Worm (Caenorhabditis elegans) whole organism, late embryonic: ENCODE results near the gene K10C2.12.

Experiments used
- C08G9.2 ChIP-seq: sonication (generic microtip); optimal IDR thresholded peaks from 2 replicates; lab custom pipeline; 2016; ENCODE audit warnings: mild to moderate bottlenecking, missing genetic modification characterization, moderate library complexity, missing compliant biosample characterization
- F13H6.1 ChIP-seq: sonication (generic microtip); optimal IDR thresholded peaks from 2 replicates; lab custom pipeline; 2016; ENCODE audit warnings: missing genetic modification characterization, missing compliant biosample characterization
- K09A11.1 ChIP-seq: sonication (generic microtip); optimal IDR thresholded peaks from 2 replicates; lab custom pipeline; 2017; ENCODE audit warnings: antibody characterized with exemption, mild to moderate bottlenecking, missing genetic modification characterization, missing compliant biosample characterization; ENCODE audit not compliant: insufficient read depth
- ceh-14 ChIP-seq: sonication (generic microtip); optimal IDR thresholded peaks from 2 replicates; lab custom pipeline; 2016; ENCODE audit warnings: missing genotype, missing genetic modification characterization, missing compliant biosample characterization
- ceh-19 ChIP-seq: fragments of 200-800 bp; sonication (Bioruptor generic); optimal IDR thresholded peaks from 2 replicates; lab custom pipeline; 2018; ENCODE audit warnings: mild to moderate bottlenecking, missing genetic modification characterization, missing compliant biosample characterization
- ceh-2 ChIP-seq: sonication (generic microtip); optimal IDR thresholded peaks from 2 replicates; lab custom pipeline; 2016; ENCODE audit warnings: missing genotype, missing genetic modification characterization, missing compliant biosample characterization
- ceh-30 ChIP-seq: fragments of 150-350 bp; optimal IDR thresholded peaks from 2 replicates; lab custom pipeline; 2014; ENCODE audit warnings: missing biosample characterization, missing genetic modification characterization
- ceh-31 ChIP-seq: sonication (generic microtip); optimal IDR thresholded peaks from 2 replicates; lab custom pipeline; 2016; ENCODE audit warnings: missing genetic modification characterization, missing compliant biosample characterization
- ceh-34 ChIP-seq: sonication (generic microtip); optimal IDR thresholded peaks from 2 replicates; lab custom pipeline; 2016; ENCODE audit warnings: mild to moderate bottlenecking, missing genetic modification characterization, missing compliant biosample characterization
- ceh-48 ChIP-seq: sonication (generic microtip); optimal IDR thresholded peaks from 2 replicates; lab custom pipeline; 2016; ENCODE audit warnings: missing genetic modification characterization, inconsistent platforms, missing compliant biosample characterization
- ceh-9 ChIP-seq: sonication (generic microtip); optimal IDR thresholded peaks from 2 replicates; lab custom pipeline; 2016; ENCODE audit warnings: mild to moderate bottlenecking, missing genetic modification characterization, inconsistent platforms, missing compliant biosample characterization
- elt-2 ChIP-seq: sonication (generic microtip); optimal IDR thresholded peaks from 2 replicates; lab custom pipeline; 2016; ENCODE audit warnings: missing genetic modification reagents, missing genetic modification characterization, missing compliant biosample characterization
- ets-4 ChIP-seq: sonication (generic microtip); optimal IDR thresholded peaks from 2 replicates; lab custom pipeline; 2016; ENCODE audit warnings: missing genetic modification characterization, missing compliant biosample characterization
- fkh-10 ChIP-seq: fragments of 150-350 bp; optimal IDR thresholded peaks from 2 replicates; lab custom pipeline; 2014; ENCODE audit warnings: missing biosample characterization, missing genetic modification reagents, missing genetic modification characterization
- hlh-13 ChIP-seq: fragments of 200-800 bp; sonication (Bioruptor generic); optimal IDR thresholded peaks from 2 replicates; lab custom pipeline; 2018; ENCODE audit warnings: mild to moderate bottlenecking, missing genetic modification characterization, missing compliant biosample characterization
- hlh-15 ChIP-seq: sonication (generic microtip); optimal IDR thresholded peaks from 2 replicates; lab custom pipeline; 2016; ENCODE audit warnings: missing genetic modification characterization, missing compliant biosample characterization
- hlh-30 ChIP-seq: sonication (generic microtip); optimal IDR thresholded peaks from 2 replicates; lab custom pipeline; 2017; ENCODE audit warnings: antibody characterized with exemption, missing genetic modification characterization, missing compliant biosample characterization; ENCODE audit not compliant: insufficient read depth
- hlh-6 ChIP-seq: sonication (generic microtip); optimal IDR thresholded peaks from 2 replicates; lab custom pipeline; 2016; ENCODE audit warnings: missing genotype, missing genetic modification characterization, missing compliant biosample characterization
- hlh-8 ChIP-seq: sonication (generic microtip); optimal IDR thresholded peaks from 2 replicates; lab custom pipeline; 2016; ENCODE audit warnings: missing genotype, missing genetic modification characterization, missing compliant biosample characterization
- lin-11 ChIP-seq: fragments of 200-800 bp; sonication (Bioruptor generic); optimal IDR thresholded peaks from 2 replicates; lab custom pipeline; 2018; ENCODE audit warnings: mild to moderate bottlenecking, missing genetic modification characterization, missing compliant biosample characterization
- madf-2 ChIP-seq: sonication (generic microtip); optimal IDR thresholded peaks from 2 replicates; lab custom pipeline; 2017; ENCODE audit warnings: missing genetic modification characterization, missing compliant biosample characterization
- nhr-11 ChIP-seq: fragments of 150-350 bp; optimal IDR thresholded peaks from 2 replicates; lab custom pipeline; 2014; ENCODE audit warnings: missing biosample characterization, missing genetic modification characterization
- npax-4 ChIP-seq: sonication (generic microtip); optimal IDR thresholded peaks from 2 replicates; lab custom pipeline; 2016; ENCODE audit warnings: missing genetic modification characterization, missing compliant biosample characterization
- pag-3 ChIP-seq: sonication (generic microtip); optimal IDR thresholded peaks from 2 replicates; lab custom pipeline; 2016; ENCODE audit warnings: missing compliant biosample characterization, missing genetic modification characterization, borderline replicate concordance
- pat-9 ChIP-seq: fragments of 200-800 bp; sonication (Bioruptor generic); optimal IDR thresholded peaks from 2 replicates; lab custom pipeline; 2018; ENCODE audit warnings: mild to moderate bottlenecking, missing genetic modification characterization, moderate library complexity, missing compliant biosample characterization
- pax-1 ChIP-seq: fragments of 150-350 bp; optimal IDR thresholded peaks from 2 replicates; lab custom pipeline; 2014; ENCODE audit warnings: missing biosample characterization, missing genetic modification characterization
- pha-4 ChIP-seq: fragments of 150-350 bp; optimal IDR thresholded peaks from 2 replicates; lab custom pipeline; 2018; ENCODE audit warnings: missing biosample characterization, missing genetic modification reagents, missing genetic modification characterization
- pqm-1 ChIP-seq: sonication (generic microtip); optimal IDR thresholded peaks from 2 replicates; lab custom pipeline; 2016; ENCODE audit warnings: missing genetic modification characterization, missing compliant biosample characterization
- ref-2 ChIP-seq: sonication (generic microtip); optimal IDR thresholded peaks from 2 replicates; lab custom pipeline; 2016; ENCODE audit warnings: missing genetic modification characterization, missing compliant biosample characterization
- rnt-1 ChIP-seq: sonication (generic microtip); optimal IDR thresholded peaks from 2 replicates; lab custom pipeline; 2016; ENCODE audit warnings: missing genetic modification characterization, missing compliant biosample characterization
- sdc-2 ChIP-seq: sonication (generic microtip); optimal IDR thresholded peaks from 2 replicates; lab custom pipeline; 2016; ENCODE audit warnings: missing genotype, missing genetic modification characterization, missing compliant biosample characterization
- syd-9 ChIP-seq: sonication (generic microtip); optimal IDR thresholded peaks from 2 replicates; lab custom pipeline; 2016; ENCODE audit warnings: mild to moderate bottlenecking, missing genetic modification characterization, moderate library complexity, missing compliant biosample characterization
- tbx-2 ChIP-seq: sonication (generic microtip); optimal IDR thresholded peaks from 2 replicates; lab custom pipeline; 2016; ENCODE audit warnings: missing genetic modification characterization, missing compliant biosample characterization
- tbx-7 ChIP-seq: sonication (generic microtip); optimal IDR thresholded peaks from 2 replicates; lab custom pipeline; 2016; ENCODE audit warnings: missing genotype, missing genetic modification characterization, missing compliant biosample characterization
- unc-3 ChIP-seq, 2 experiments: fragments of 200-800 bp in 1 of 2; sonication (Bioruptor generic) in 1 of 2; sonication (generic microtip) in 1 of 2; conservative IDR thresholded peaks in 1 of 2; optimal IDR thresholded peaks in 1 of 2; 2 replicates each; pipeline versions ENCODE4 v1.3.6 to Lab custom; 2016 to 2022; ENCODE audit warnings: missing compliant biosample characterization in 2 of 2, missing genetic modification characterization in 2 of 2, missing genetic modification reagents in 1 of 2
- unc-55 ChIP-seq: sonication (generic microtip); optimal IDR thresholded peaks from 2 replicates; lab custom pipeline; 2017; ENCODE audit warnings: missing biosample characterization, missing genetic modification reagents, missing genetic modification characterization
- unc-86 ChIP-seq: sonication (generic microtip); optimal IDR thresholded peaks from 2 replicates; lab custom pipeline; 2016; ENCODE audit warnings: missing genetic modification characterization, missing compliant biosample characterization

Gene K10C2.12

DNA sequence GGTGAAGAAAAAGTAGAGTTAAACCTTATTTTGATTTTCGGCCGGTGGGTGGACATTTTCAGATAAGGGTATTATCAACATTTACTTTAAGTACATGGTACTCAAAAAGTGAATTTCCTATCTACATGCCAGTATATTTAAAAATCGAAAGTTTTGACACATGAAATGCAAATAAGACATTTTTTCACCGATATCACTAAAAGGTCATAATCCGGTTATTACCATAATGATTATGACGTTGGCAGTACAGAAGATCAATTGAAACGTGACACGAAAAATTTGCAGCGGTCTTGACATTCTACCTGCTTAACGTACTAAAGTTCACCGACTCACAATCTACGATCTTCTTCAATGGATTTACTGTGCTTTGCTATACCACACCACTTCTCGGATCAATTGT, 37.4 kb upstream of the K10C2.12 start:
- TF ChIP-seq syd-9 (tag; lab: Kevin White, UChicago): no peak
- TF ChIP-seq ceh-9 (tag; lab: Kevin White, UChicago): no peak
- TF ChIP-seq hlh-13 (GFP tag; lab: Kevin White, UChicago): no peak
- TF ChIP-seq sdc-2 (tag; lab: Kevin White, UChicago): no peak
- no peak for TF ChIP-seq unc-86 (tag; lab: Kevin White, UChicago)
- TF ChIP-seq K09A11.1: no peak
- no peak for TF ChIP-seq pqm-1 (tag; lab: Kevin White, UChicago)
- TF ChIP-seq ceh-2 (tag; lab: Kevin White, UChicago): no peak
- no peak for TF ChIP-seq pax-1 (tag; lab: Kevin White, UChicago)
- no peak for TF ChIP-seq hlh-15
- no peak for TF ChIP-seq hlh-8 (tag; lab: Kevin White, UChicago)
- TF ChIP-seq ceh-14 (tag; lab: Kevin White, UChicago): no peak
- TF ChIP-seq unc-3 (GFP tag; conservative IDR thresholded peaks at IDR 0.05; lab: Robert Waterston, UW): no peak
- no peak for TF ChIP-seq unc-3 (tag; optimal IDR thresholded peaks at IDR 0.05; lab: Kevin White, UChicago)

- no peak for TF ChIP-seq ceh-30 (tag; lab: Kevin White, UChicago)
- peak; percentile 19 for TF ChIP-seq elt-2
Observed at ce11 chrX:6456567-6456966, 36.0 kb upstream of the K10C2.12 start, which contains the start of gene pept-1. Gene pept-1, plus strand, starts transcription at chrX:6456872.

DNA sequence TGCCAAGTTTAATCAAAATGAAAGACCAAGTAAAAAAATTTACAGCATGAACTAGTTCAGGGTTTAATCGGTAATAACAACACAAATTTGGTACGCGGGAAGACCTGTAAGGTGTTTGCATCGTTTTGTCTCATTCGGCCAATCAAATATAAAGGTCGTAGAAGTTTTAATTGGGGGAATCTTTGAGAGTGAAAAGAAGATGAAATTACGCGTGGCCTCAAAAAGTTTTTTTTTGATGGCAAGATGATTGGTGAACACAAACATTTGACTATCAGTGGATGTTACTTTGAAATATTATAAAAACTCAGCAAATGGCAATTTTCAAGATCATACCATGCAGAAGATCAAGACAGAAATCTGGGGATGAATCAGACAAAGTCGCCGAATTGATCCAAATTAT, 34.6 kb upstream of the K10C2.12 start, which contains the start of gene nas-33:
TSS of gene nas-33 (minus strand) at position 101 of the 400 bp plus-strand sequence.
- TF ChIP-seq hlh-6 (tag; lab: Kevin White, UChicago) (no peak), lin-11 (tag; lab: Kevin White, UChicago) (no peak), ceh-31 (tag; lab: Kevin White, UChicago) (no peak)

ce11 chrX:6450839-6451491, 30.4 kb upstream of the K10C2.12 start, which contains the start of the genes grl-6 and K10C2.6:
Gene grl-6, minus strand, starts transcription at chrX:6450939.
Gene K10C2.6, plus strand, starts transcription at chrX:6451441.
- no peak for TF ChIP-seq ets-4 (tag; lab: Kevin White, UChicago)
- TF ChIP-seq ceh-48 (tag; lab: Kevin White, UChicago): no peak
- no peak for TF ChIP-seq C08G9.2 (tag; lab: Kevin White, UChicago)
- no peak for TF ChIP-seq npax-4 (tag; lab: Kevin White, UChicago)
- TF ChIP-seq K09A11.1: no peak
- no peak for TF ChIP-seq pat-9 (tag; lab: Kevin White, UChicago)
- no peak for TF ChIP-seq ceh-14 (tag; lab: Kevin White, UChicago)

ce11 chrX:6448866-6449400, 28.4 kb upstream of the K10C2.12 start, which contains the start of gene fah-1:
Gene fah-1, minus strand, starts transcription at chrX:6448916.
- no peak for TF ChIP-seq F13H6.1
- no peak for TF ChIP-seq fkh-10
- TF ChIP-seq C08G9.2 (tag; lab: Kevin White, UChicago): no peak
- no peak for TF ChIP-seq ceh-19 (GFP tag; lab: Kevin White, UChicago)
- TF ChIP-seq pag-3: no peak
- no peak for TF ChIP-seq madf-2 (tag; lab: Kevin White, UChicago)
- peak; percentile 22 for TF ChIP-seq elt-2
- TF ChIP-seq pha-4: no peak
- peak; percentile 61 for TF ChIP-seq hlh-30 (tag; lab: Kevin White, UChicago)
- TF ChIP-seq ceh-34: no peak
- no peak for TF ChIP-seq tbx-7 (tag; lab: Kevin White, UChicago)
- no peak for TF ChIP-seq tbx-2
- TF ChIP-seq unc-55 (GFP tag; lab: Kevin White, UChicago): no peak
- TF ChIP-seq ref-2 (tag; lab: Kevin White, UChicago): no peak
- no peak for TF ChIP-seq rnt-1 (tag; lab: Kevin White, UChicago)
- no peak for TF ChIP-seq nhr-11
